Worm (Caenorhabditis elegans) whole organism, late embryonic: ENCODE data around the gene ZK355.3.

Experiments used
- F13H6.1 ChIP-seq: sonication (generic microtip); optimal IDR thresholded peaks from 2 replicates; lab custom pipeline; 2016; ENCODE audit warnings: missing genetic modification characterization, missing compliant biosample characterization
- K09A11.1 ChIP-seq: sonication (generic microtip); optimal IDR thresholded peaks from 2 replicates; lab custom pipeline; 2017; ENCODE audit warnings: antibody characterized with exemption, mild to moderate bottlenecking, missing genetic modification characterization, missing compliant biosample characterization; ENCODE audit not compliant: insufficient read depth
- ama-1 ChIP-seq: fragments of 150-350 bp; optimal IDR thresholded peaks from 2 replicates; lab custom pipeline; 2014
- ceh-19 ChIP-seq: fragments of 200-800 bp; sonication (Bioruptor generic); optimal IDR thresholded peaks from 2 replicates; lab custom pipeline; 2018; ENCODE audit warnings: mild to moderate bottlenecking, missing genetic modification characterization, missing compliant biosample characterization
- ceh-6 ChIP-seq: fragments of 200-800 bp; sonication (Bioruptor generic); optimal IDR thresholded peaks from 2 replicates; lab custom pipeline; 2018; ENCODE audit warnings: mild to moderate bottlenecking, missing genetic modification characterization, missing compliant biosample characterization
- nhr-11 ChIP-seq: fragments of 150-350 bp; optimal IDR thresholded peaks from 2 replicates; lab custom pipeline; 2014; ENCODE audit warnings: missing biosample characterization, missing genetic modification characterization
- tbx-2 ChIP-seq: sonication (generic microtip); optimal IDR thresholded peaks from 2 replicates; lab custom pipeline; 2016; ENCODE audit warnings: missing genetic modification characterization, missing compliant biosample characterization

- TF ChIP-seq ama-1 (lab: Kevin White, UChicago) (no peak), ceh-6 (GFP tag; lab: Kevin White, UChicago) (no peak), nhr-11 (no peak), F13H6.1 (tag; lab: Kevin White, UChicago) (no peak), tbx-2 (tag; lab: Kevin White, UChicago) (no peak), ceh-19 (GFP tag; lab: Kevin White, UChicago) (no peak), K09A11.1 (no peak)
Measured at ce11 chrII:2913505-2913904, 13.9 kb downstream of the ZK355.3 start, which contains the start of gene ubc-15.
